Worm (Caenorhabditis elegans) whole organism, L4 larva: ENCODE measurements around the gene ceh-27.

Experiments used
- F26F4.8 ChIP-seq: fragments of 200-800 bp; sonication (Bioruptor generic); conservative IDR thresholded peaks from 2 replicates; pipeline ENCODE4 v1.3.6; 2022; ENCODE audit warnings: missing genetic modification characterization, missing compliant biosample characterization
- R02D3.7 ChIP-seq: fragments of 150-350 bp; sonication (generic microtip); optimal IDR thresholded peaks from 3 replicates; lab custom pipeline; 2014; ENCODE audit warnings: missing biosample characterization, missing genetic modification characterization
- T26A8.4 ChIP-seq: fragments of 200-800 bp; sonication (Bioruptor generic); IDR thresholded peaks from 2 replicates; pipeline ENCODE4 v1.3.6; 2022; ENCODE audit warnings: missing genetic modification characterization, missing compliant biosample characterization
- aha-1 ChIP-seq: fragments of 150-350 bp; peaks from one replicate; lab custom pipeline; 2014; ENCODE audit warnings: missing biosample characterization, missing genetic modification characterization
- ceh-20 ChIP-seq: fragments of 200-800 bp; sonication (Bioruptor generic); IDR thresholded peaks from 2 replicates; pipeline ENCODE4 v1.3.6; 2022; ENCODE audit warnings: missing genetic modification reagents, missing genetic modification characterization, missing compliant biosample characterization
- ceh-28 ChIP-seq: fragments of 150-350 bp; optimal IDR thresholded peaks from 2 replicates; lab custom pipeline; 2014; ENCODE audit warnings: missing biosample characterization, missing genetic modification reagents, missing genetic modification characterization
- ceh-32 ChIP-seq: sonication (generic microtip); optimal IDR thresholded peaks from 2 replicates; lab custom pipeline; 2016; ENCODE audit warnings: mild to moderate bottlenecking, missing genetic modification characterization, missing compliant biosample characterization; ENCODE audit not compliant: poor library complexity
- ceh-82 ChIP-seq: sonication (generic microtip); optimal IDR thresholded peaks from 2 replicates; lab custom pipeline; 2017; ENCODE audit warnings: missing biosample characterization, missing genetic modification characterization
- ces-1 ChIP-seq: fragments of 150-350 bp; sonication (generic microtip); optimal IDR thresholded peaks from 4 replicates; lab custom pipeline; 2014; ENCODE audit warnings: missing biosample characterization, missing genetic modification reagents, missing genetic modification characterization
- ctbp-1 ChIP-seq: fragments of 200-800 bp; sonication (Bioruptor generic); IDR thresholded peaks from 2 replicates; pipeline ENCODE4 v1.3.6; 2022; ENCODE audit warnings: missing genetic modification reagents, missing genetic modification characterization, missing compliant biosample characterization
- daf-16 ChIP-seq, 3 experiments: sonication (generic microtip); optimal IDR thresholded peaks; 2 replicates each; lab custom pipeline; 2016 to 2017; ENCODE audit warnings: missing genetic modification characterization in 3 of 3, missing genetic modification reagents in 3 of 3, mild to moderate bottlenecking in 2 of 3, missing compliant biosample characterization in 2 of 3, missing biosample characterization in 1 of 3, moderate library complexity in 1 of 3
- dmd-6 ChIP-seq: fragments of 200-800 bp; sonication (Bioruptor generic); IDR thresholded peaks from 2 replicates; pipeline ENCODE4 v1.3.6; 2022; ENCODE audit warnings: missing genetic modification reagents, missing genetic modification characterization, missing compliant biosample characterization
- dmd-8 ChIP-seq: fragments of 200-800 bp; sonication (Bioruptor generic); IDR thresholded peaks from 2 replicates; pipeline ENCODE4 v1.3.6; 2022; ENCODE audit warnings: missing genetic modification characterization, missing compliant biosample characterization
- dpl-1 ChIP-seq: fragments of 150-350 bp; optimal IDR thresholded peaks from 2 replicates; lab custom pipeline; 2014; ENCODE audit warnings: missing biosample characterization, missing genetic modification reagents, missing genetic modification characterization
- dve-1 ChIP-seq: sonication (generic microtip); optimal IDR thresholded peaks from 2 replicates; lab custom pipeline; 2017; ENCODE audit warnings: antibody characterized with exemption, mild to moderate bottlenecking, missing genetic modification characterization, missing compliant biosample characterization; ENCODE audit not compliant: insufficient read depth
- egl-43 ChIP-seq: fragments of 200-800 bp; sonication (Bioruptor generic); IDR thresholded peaks from 2 replicates; pipeline ENCODE4 v1.3.6; 2022; ENCODE audit warnings: missing genetic modification reagents, missing genetic modification characterization, missing compliant biosample characterization
- fkh-10 ChIP-seq: fragments of 150-350 bp; optimal IDR thresholded peaks from 2 replicates; lab custom pipeline; 2014; ENCODE audit warnings: missing biosample characterization, missing genetic modification reagents, missing genetic modification characterization
- hif-1 ChIP-seq, 2 experiments: sonication (generic microtip); optimal IDR thresholded peaks; 2 replicates each; lab custom pipeline; 2016 to 2017; ENCODE audit warnings: missing compliant biosample characterization in 2 of 2, missing genetic modification characterization in 2 of 2, missing genetic modification reagents in 2 of 2, missing genotype in 2 of 2, mild to moderate bottlenecking in 1 of 2
- hlh-11 ChIP-seq: fragments of 200-800 bp; sonication (Bioruptor generic); optimal IDR thresholded peaks from 2 replicates; lab custom pipeline; 2018; ENCODE audit warnings: mild to moderate bottlenecking, missing genetic modification characterization, missing compliant biosample characterization
- hlh-30 ChIP-seq: sonication (generic microtip); optimal IDR thresholded peaks from 2 replicates; lab custom pipeline; 2017; ENCODE audit warnings: antibody characterized with exemption, mild to moderate bottlenecking, missing genetic modification characterization, missing compliant biosample characterization; ENCODE audit not compliant: insufficient read depth
- hmg-1.1 ChIP-seq: fragments of 200-800 bp; sonication (Bioruptor generic); IDR thresholded peaks from 2 replicates; pipeline ENCODE4 v1.3.6; 2022; ENCODE audit warnings: missing genetic modification reagents, missing genetic modification characterization, missing compliant biosample characterization
- jun-1 ChIP-seq: fragments of 150-350 bp; optimal IDR thresholded peaks from 2 replicates; lab custom pipeline; 2014; ENCODE audit warnings: missing biosample characterization, missing genetic modification reagents, missing genetic modification characterization
- lin-1 ChIP-seq: fragments of 200-800 bp; sonication (Bioruptor generic); IDR thresholded peaks from 2 replicates; pipeline ENCODE4 v1.3.6; 2022; ENCODE audit warnings: missing genetic modification reagents, missing genetic modification characterization, missing compliant biosample characterization
- lsy-2 ChIP-seq, 2 experiments: fragments of 150-350 bp in 1 of 2; sonication (generic microtip) in 1 of 2; optimal IDR thresholded peaks; 2 replicates each; lab custom pipeline; 2014 to 2017; ENCODE audit warnings: missing biosample characterization in 2 of 2, missing genetic modification characterization in 2 of 2
- madf-5 ChIP-seq, 2 experiments: fragments of 200-800 bp; sonication (Bioruptor generic); IDR thresholded peaks; 2 replicates each; pipeline ENCODE4 v1.3.6; 2022; ENCODE audit warnings: missing compliant biosample characterization in 2 of 2, missing genetic modification characterization in 2 of 2
- mep-1 ChIP-seq: fragments of 150-350 bp; sonication (generic microtip); optimal IDR thresholded peaks from 3 replicates; lab custom pipeline; 2014; ENCODE audit warnings: missing biosample characterization, missing genetic modification characterization
- mes-2 ChIP-seq: sonication (generic microtip); optimal IDR thresholded peaks from 2 replicates; lab custom pipeline; 2016; ENCODE audit warnings: missing genotype, mild to moderate bottlenecking, missing genetic modification characterization, missing compliant biosample characterization; ENCODE audit not compliant: poor library complexity, severe bottlenecking
- mxl-3 ChIP-seq: fragments of 200-800 bp; sonication (Bioruptor generic); optimal IDR thresholded peaks from 2 replicates; lab custom pipeline; 2018; ENCODE audit warnings: mild to moderate bottlenecking, missing genetic modification characterization, missing compliant biosample characterization
- nhr-11 ChIP-seq: fragments of 150-350 bp; optimal IDR thresholded peaks from 2 replicates; lab custom pipeline; 2014; ENCODE audit warnings: missing biosample characterization, missing genetic modification characterization
- nhr-28 ChIP-seq: fragments of 150-350 bp; optimal IDR thresholded peaks from 2 replicates; lab custom pipeline; 2014; ENCODE audit warnings: missing biosample characterization, missing genetic modification characterization
- nhr-6 ChIP-seq: fragments of 150-350 bp; optimal IDR thresholded peaks from 2 replicates; lab custom pipeline; 2014; ENCODE audit warnings: missing biosample characterization, missing genetic modification characterization
- pha-4 ChIP-seq, 2 experiments: fragments of 150-350 bp in 1 of 2; fragments of 200-800 bp in 1 of 2; sonication (Bioruptor generic) in 1 of 2; IDR thresholded peaks in 1 of 2; optimal IDR thresholded peaks in 1 of 2; 2 replicates each; pipeline versions ENCODE4 v1.3.6 to Lab custom; 2014 to 2022; ENCODE audit warnings: missing genetic modification characterization in 2 of 2, missing genetic modification reagents in 2 of 2, missing biosample characterization in 1 of 2, missing compliant biosample characterization in 1 of 2
- rbr-2 ChIP-seq: sonication (generic microtip); optimal IDR thresholded peaks from 2 replicates; lab custom pipeline; 2016; ENCODE audit warnings: missing genotype, missing genetic modification characterization, missing compliant biosample characterization
- saeg-2 ChIP-seq: fragments of 200-800 bp; sonication (Bioruptor generic); IDR thresholded peaks from 2 replicates; pipeline ENCODE4 v1.3.6; 2022; ENCODE audit warnings: missing genetic modification reagents, missing genetic modification characterization, missing compliant biosample characterization
- snpc-4 ChIP-seq: fragments of 150-350 bp; optimal IDR thresholded peaks from 2 replicates; lab custom pipeline; 2014; ENCODE audit warnings: missing biosample characterization, missing genetic modification characterization
- tag-97 ChIP-seq: fragments of 200-800 bp; sonication (Bioruptor generic); IDR thresholded peaks from 2 replicates; pipeline ENCODE4 v1.3.6; 2022; ENCODE audit warnings: missing genetic modification characterization, missing compliant biosample characterization
- unc-39 ChIP-seq: sonication (generic microtip); optimal IDR thresholded peaks from 2 replicates; lab custom pipeline; 2017; ENCODE audit warnings: missing biosample characterization, missing genetic modification characterization
- unc-62 ChIP-seq, 3 experiments: fragments of 150-350 bp in 1 of 3; sonication (generic microtip); optimal IDR thresholded peaks in 2 of 3; peaks in 1 of 3; 1 replicate in 1 of 3; 2 replicates in 2 of 3; lab custom pipeline; 2014 to 2017; ENCODE audit warnings: missing biosample characterization in 3 of 3, missing genetic modification characterization in 3 of 3, missing genetic modification reagents in 3 of 3, missing genotype in 1 of 3
- ztf-7 ChIP-seq: fragments of 150-350 bp; optimal IDR thresholded peaks from 2 replicates; lab custom pipeline; 2014; ENCODE audit warnings: missing biosample characterization, missing genetic modification characterization

ceh-27 gene

DNA sequence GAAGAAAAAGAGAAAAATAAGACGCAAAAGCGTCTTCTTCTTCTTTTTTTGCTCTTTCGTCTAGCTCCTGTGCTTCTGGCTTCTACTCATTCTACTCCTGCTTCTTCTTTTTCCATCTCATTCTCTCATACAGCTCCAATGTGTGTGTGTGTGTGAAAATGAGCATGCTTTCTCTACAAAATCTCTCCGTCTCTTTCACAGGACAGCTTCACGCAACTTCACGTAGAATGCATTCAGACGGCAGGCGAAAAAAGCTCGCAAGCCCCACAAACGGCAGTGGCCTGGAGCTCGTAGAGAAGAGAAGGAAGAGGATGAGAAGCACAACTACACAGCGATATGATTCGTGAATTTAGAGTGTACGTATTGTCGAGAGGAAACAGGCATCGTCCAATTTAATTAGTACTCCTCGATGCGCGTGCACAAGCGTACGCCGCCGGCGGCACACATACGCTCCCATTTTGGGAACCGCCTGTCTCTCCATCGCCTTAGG, 23.6 kb downstream of the ceh-27 start (continued):
- TF ChIP-seq ctbp-1 (GFP tag; lab: Robert Waterston, UW), result peak; percentile 85
- TF ChIP-seq unc-62 (GFP tag; optimal IDR thresholded peaks at IDR 0.05 in 1 of 2; lab: Kevin White, UChicago), result peak in 1 of 2 experiments; percentile 98
- no peak for TF ChIP-seq unc-62 (tag; optimal IDR thresholded peaks at IDR 0.05; lab: Kevin White, UChicago)

DNA sequence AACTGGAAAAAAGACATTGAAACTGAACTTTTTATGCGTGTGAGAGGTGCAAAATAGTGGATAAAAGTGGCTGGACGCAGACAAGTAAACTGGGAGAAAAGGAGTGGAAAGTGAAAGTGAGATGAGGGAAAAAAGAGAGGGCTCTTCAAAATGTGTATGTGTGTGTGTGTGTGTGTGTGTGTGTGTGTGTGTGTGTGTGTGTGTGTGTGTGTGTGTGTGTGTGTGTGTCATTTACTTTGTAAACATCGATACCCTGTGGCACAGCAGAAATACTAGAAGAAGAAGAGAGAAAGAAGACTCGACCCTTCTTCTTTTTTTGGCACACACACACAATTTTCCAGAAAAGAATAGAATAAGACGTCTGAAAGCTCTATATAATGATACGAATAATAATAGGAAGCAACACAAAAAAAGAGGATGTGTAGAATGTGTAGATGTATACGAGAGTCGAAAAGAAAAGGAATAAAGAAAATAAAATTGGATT, 26.2 kb downstream of the ceh-27 start:
- TF ChIP-seq ceh-82 (tag; lab: Kevin White, UChicago) (no peak), rbr-2 (tag; lab: Kevin White, UChicago) (peak; percentile 50), dmd-8 (GFP tag; lab: Robert Waterston, UW) (no peak), daf-16 (GFP tag; optimal IDR thresholded peaks at IDR 0.05; lab: Kevin White, UChicago) (peak in 1 of 2 experiments; percentile 46), daf-16 (tag; optimal IDR thresholded peaks at IDR 0.05; lab: Kevin White, UChicago) (no peak), ceh-20 (GFP tag; lab: Robert Waterston, UW) (peak; percentile 76), F26F4.8 (GFP tag; lab: Robert Waterston, UW) (no peak), jun-1 (tag; lab: Kevin White, UChicago) (no peak), hmg-1.1 (GFP tag; lab: Robert Waterston, UW) (peak; percentile 63), unc-39 (tag; lab: Kevin White, UChicago) (no peak), hif-1 (tag; optimal IDR thresholded peaks at IDR 0.05; lab: Kevin White, UChicago) (peak in 1 of 2 experiments; percentile 60), nhr-11 (tag; lab: Kevin White, UChicago) (peak; percentile 65), mep-1 (peak; percentile 50), nhr-28 (tag; lab: Kevin White, UChicago) (peak; percentile 35), ztf-7 (tag; lab: Kevin White, UChicago) (no peak), mxl-3 (GFP tag; lab: Kevin White, UChicago) (no peak), dmd-6 (GFP tag; lab: Robert Waterston, UW) (peak; percentile 33; the same call in 1 of the 2 replicates), ctbp-1 (GFP tag; lab: Robert Waterston, UW) (peak; percentile 63; the same call in 1 of the 2 replicates), unc-62 (GFP tag; optimal IDR thresholded peaks at IDR 0.05 in 1 of 2; lab: Kevin White, UChicago) (peak in 1 of 2 experiments; percentile 75), unc-62 (tag; optimal IDR thresholded peaks at IDR 0.05; lab: Kevin White, UChicago) (no peak), hlh-11 (tag; lab: Kevin White, UChicago) (peak; percentile 55), saeg-2 (GFP tag; lab: Robert Waterston, UW) (0 out of 2 replicates have a peak, but pooled peaks have one; percentile 17), ceh-28 (no peak), nhr-6 (tag; lab: Kevin White, UChicago) (peak; percentile 27), dpl-1 (no peak), R02D3.7 (tag; lab: Kevin White, UChicago) (no peak), egl-43 (GFP tag; lab: Robert Waterston, UW) (peak; percentile 69; the same call in 1 of the 2 replicates), mes-2 (tag; lab: Kevin White, UChicago) (peak; percentile 48), lsy-2 (tag; optimal IDR thresholded peaks at IDR 0.05; lab: Kevin White, UChicago) (peak; percentile 39 to 58), hlh-30 (peak; percentile 74), madf-5 (GFP tag; IDR thresholded peaks at IDR 0.05; lab: Robert Waterston, UW) (no peak), aha-1 (tag; lab: Kevin White, UChicago) (peak; percentile 95), dve-1 (peak; percentile 62), ces-1 (GFP tag; lab: Kevin White, UChicago) (no peak), pha-4 (GFP tag; IDR thresholded peaks at IDR 0.05; lab: Robert Waterston, UW) (no peak), pha-4 (tag; optimal IDR thresholded peaks at IDR 0.05; lab: Kevin White, UChicago) (peak; percentile 73)

DNA sequence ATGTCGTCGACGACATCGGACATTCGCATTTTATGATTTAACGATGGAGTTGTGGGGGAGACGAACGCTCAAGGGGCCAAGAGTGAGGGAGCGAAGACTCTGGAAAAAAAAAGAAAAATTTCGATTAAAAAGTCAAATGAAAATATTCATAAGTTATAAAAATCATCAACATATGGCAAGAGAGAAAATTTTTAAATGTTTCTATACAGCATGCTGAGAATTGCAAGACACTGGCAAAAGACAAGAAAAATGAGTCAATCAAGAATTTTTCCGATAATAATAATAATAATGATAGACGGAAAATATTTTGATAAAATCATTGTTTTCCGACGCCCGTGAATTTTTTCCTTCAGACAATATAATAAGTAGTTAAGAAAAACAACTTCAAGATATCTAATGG, 27.7 kb downstream of the ceh-27 start, which contains the start of gene sipa-1:
TSS of gene sipa-1 (minus strand) at position 101 of the 400 bp plus-strand sequence.
- TF ChIP-seq fkh-10 (GFP tag; lab: Kevin White, UChicago) (no peak), tag-97 (GFP tag; lab: Robert Waterston, UW) (no peak), ceh-32 (tag; lab: Kevin White, UChicago) (no peak), unc-62 (GFP tag; optimal IDR thresholded peaks at IDR 0.05 in 1 of 2; lab: Kevin White, UChicago) (no peak), unc-62 (tag; optimal IDR thresholded peaks at IDR 0.05; lab: Kevin White, UChicago) (no peak), snpc-4 (tag; lab: Kevin White, UChicago) (no peak), T26A8.4 (no peak), lin-1 (GFP tag; lab: Robert Waterston, UW) (no peak)
